Worm (Caenorhabditis elegans) whole organism, L4 larva: ENCODE measurements around the gene C14C11.2.

Experiments
- D1046.2 ChIP-seq: fragments of 200-800 bp; sonication (Bioruptor generic); IDR thresholded peaks from 2 replicates; pipeline ENCODE4 v1.3.6; 2022; ENCODE audit warnings: missing genetic modification characterization, missing compliant biosample characterization
- R02D3.7 ChIP-seq: fragments of 150-350 bp; sonication (generic microtip); optimal IDR thresholded peaks from 3 replicates; lab custom pipeline; 2014; ENCODE audit warnings: missing biosample characterization, missing genetic modification characterization
- T26A8.4 ChIP-seq: fragments of 200-800 bp; sonication (Bioruptor generic); IDR thresholded peaks from 2 replicates; pipeline ENCODE4 v1.3.6; 2022; ENCODE audit warnings: missing genetic modification characterization, missing compliant biosample characterization
- Y105C5A.15 ChIP-seq: fragments of 200-800 bp; sonication (Bioruptor generic); IDR thresholded peaks from 2 replicates; pipeline ENCODE4 v1.3.6; 2022; ENCODE audit warnings: missing genetic modification characterization, missing compliant biosample characterization
- Y5F2A.4 ChIP-seq: fragments of 200-800 bp; sonication (Bioruptor generic); optimal IDR thresholded peaks from 2 replicates; lab custom pipeline; 2018; ENCODE audit warnings: mild to moderate bottlenecking, missing genetic modification characterization, missing compliant biosample characterization
- aha-1 ChIP-seq: fragments of 150-350 bp; peaks from one replicate; lab custom pipeline; 2014; ENCODE audit warnings: missing biosample characterization, missing genetic modification characterization
- ama-1 ChIP-seq: fragments of 150-350 bp; optimal IDR thresholded peaks from 2 replicates; lab custom pipeline; 2014; ENCODE audit warnings: inconsistent platforms, mixed read lengths
- attf-4 ChIP-seq: sonication (generic microtip); optimal IDR thresholded peaks from 3 replicates; lab custom pipeline; 2017; ENCODE audit warnings: missing biosample characterization, missing genetic modification characterization
- cey-2 ChIP-seq: sonication (generic microtip); optimal IDR thresholded peaks from 3 replicates; lab custom pipeline; 2017; ENCODE audit warnings: missing genetic modification characterization, mild to moderate bottlenecking, missing compliant biosample characterization, antibody characterized with exemption, borderline replicate concordance; ENCODE audit not compliant: insufficient read depth
- daf-12 ChIP-seq: fragments of 150-350 bp; optimal IDR thresholded peaks from 2 replicates; lab custom pipeline; 2014; ENCODE audit warnings: missing biosample characterization, missing genetic modification reagents, missing genetic modification characterization
- daf-16 ChIP-seq, 3 experiments: sonication (generic microtip); optimal IDR thresholded peaks; 2 replicates each; lab custom pipeline; 2016 to 2017; ENCODE audit warnings: missing genetic modification characterization in 3 of 3, missing genetic modification reagents in 3 of 3, mild to moderate bottlenecking in 2 of 3, missing compliant biosample characterization in 2 of 3, missing biosample characterization in 1 of 3, moderate library complexity in 1 of 3
- daf-19 ChIP-seq: fragments of 200-800 bp; sonication (Bioruptor generic); conservative IDR thresholded peaks from 2 replicates; pipeline ENCODE4 v1.3.6; 2022; ENCODE audit warnings: missing genetic modification characterization, missing compliant biosample characterization
- dmd-6 ChIP-seq: fragments of 200-800 bp; sonication (Bioruptor generic); IDR thresholded peaks from 2 replicates; pipeline ENCODE4 v1.3.6; 2022; ENCODE audit warnings: missing genetic modification reagents, missing genetic modification characterization, missing compliant biosample characterization
- dmd-9 ChIP-seq: fragments of 200-800 bp; sonication (Bioruptor generic); IDR thresholded peaks from 2 replicates; pipeline ENCODE4 v1.3.6; 2022; ENCODE audit warnings: missing genetic modification reagents, missing genetic modification characterization, missing compliant biosample characterization
- dve-1 ChIP-seq: sonication (generic microtip); optimal IDR thresholded peaks from 2 replicates; lab custom pipeline; 2017; ENCODE audit warnings: antibody characterized with exemption, mild to moderate bottlenecking, missing genetic modification characterization, missing compliant biosample characterization; ENCODE audit not compliant: insufficient read depth
- fos-1 ChIP-seq: fragments of 150-350 bp; optimal IDR thresholded peaks from 2 replicates; lab custom pipeline; 2014; ENCODE audit warnings: missing biosample characterization, missing genetic modification characterization
- hlh-11 ChIP-seq: fragments of 200-800 bp; sonication (Bioruptor generic); optimal IDR thresholded peaks from 2 replicates; lab custom pipeline; 2018; ENCODE audit warnings: mild to moderate bottlenecking, missing genetic modification characterization, missing compliant biosample characterization
- hlh-30 ChIP-seq: sonication (generic microtip); optimal IDR thresholded peaks from 2 replicates; lab custom pipeline; 2017; ENCODE audit warnings: antibody characterized with exemption, mild to moderate bottlenecking, missing genetic modification characterization, missing compliant biosample characterization; ENCODE audit not compliant: insufficient read depth
- lim-7 ChIP-seq: fragments of 200-800 bp; sonication (Bioruptor generic); IDR thresholded peaks from 2 replicates; pipeline ENCODE4 v1.3.6; 2022; ENCODE audit warnings: missing genetic modification characterization, missing compliant biosample characterization
- lin-38 ChIP-seq: fragments of 200-800 bp; sonication (Bioruptor generic); IDR thresholded peaks from 2 replicates; pipeline ENCODE4 v1.3.6; 2022; ENCODE audit warnings: missing genetic modification reagents, missing genetic modification characterization, missing compliant biosample characterization
- lin-39 ChIP-seq: fragments of 150-350 bp; optimal IDR thresholded peaks from 2 replicates; lab custom pipeline; 2014; ENCODE audit warnings: missing biosample characterization, missing genetic modification reagents, missing genetic modification characterization
- lsy-2 ChIP-seq, 2 experiments: fragments of 150-350 bp in 1 of 2; sonication (generic microtip) in 1 of 2; optimal IDR thresholded peaks; 2 replicates each; lab custom pipeline; 2014 to 2017; ENCODE audit warnings: missing biosample characterization in 2 of 2, missing genetic modification characterization in 2 of 2
- mdl-1 ChIP-seq, 2 experiments: fragments of 150-350 bp in 1 of 2; sonication (generic microtip) in 1 of 2; optimal IDR thresholded peaks; 2 replicates each; lab custom pipeline; 2014 to 2017; ENCODE audit warnings: missing biosample characterization in 2 of 2, missing genetic modification characterization in 2 of 2
- mes-2 ChIP-seq: sonication (generic microtip); optimal IDR thresholded peaks from 2 replicates; lab custom pipeline; 2016; ENCODE audit warnings: missing genotype, mild to moderate bottlenecking, missing genetic modification characterization, missing compliant biosample characterization; ENCODE audit not compliant: poor library complexity, severe bottlenecking
- mxl-3 ChIP-seq: fragments of 200-800 bp; sonication (Bioruptor generic); optimal IDR thresholded peaks from 2 replicates; lab custom pipeline; 2018; ENCODE audit warnings: mild to moderate bottlenecking, missing genetic modification characterization, missing compliant biosample characterization
- nhr-102 ChIP-seq: sonication (generic microtip); optimal IDR thresholded peaks from 2 replicates; lab custom pipeline; 2016; ENCODE audit warnings: mild to moderate bottlenecking, missing genetic modification characterization, moderate library complexity, missing compliant biosample characterization
- nhr-111 ChIP-seq: fragments of 200-800 bp; sonication (Bioruptor generic); optimal IDR thresholded peaks from 2 replicates; lab custom pipeline; 2018; ENCODE audit warnings: mild to moderate bottlenecking, missing genetic modification characterization, missing compliant biosample characterization
- nhr-28 ChIP-seq: fragments of 150-350 bp; optimal IDR thresholded peaks from 2 replicates; lab custom pipeline; 2014; ENCODE audit warnings: missing biosample characterization, missing genetic modification characterization
- nhr-41 ChIP-seq: fragments of 200-800 bp; sonication (Bioruptor generic); IDR thresholded peaks from 2 replicates; pipeline ENCODE4 v1.3.6; 2022; ENCODE audit warnings: missing genetic modification reagents, missing genetic modification characterization, missing compliant biosample characterization
- nhr-42 ChIP-seq: fragments of 200-800 bp; sonication (Bioruptor generic); IDR thresholded peaks from 2 replicates; pipeline ENCODE4 v1.3.6; 2022; ENCODE audit warnings: missing genetic modification characterization, missing compliant biosample characterization
- nhr-48 ChIP-seq: sonication (generic microtip); optimal IDR thresholded peaks from 2 replicates; lab custom pipeline; 2016; ENCODE audit warnings: mild to moderate bottlenecking, missing genetic modification characterization, missing compliant biosample characterization
- pha-4 ChIP-seq, 2 experiments: fragments of 150-350 bp in 1 of 2; fragments of 200-800 bp in 1 of 2; sonication (Bioruptor generic) in 1 of 2; IDR thresholded peaks in 1 of 2; optimal IDR thresholded peaks in 1 of 2; 2 replicates each; pipeline versions ENCODE4 v1.3.6 to Lab custom; 2014 to 2022; ENCODE audit warnings: missing genetic modification characterization in 2 of 2, missing genetic modification reagents in 2 of 2, missing biosample characterization in 1 of 2, missing compliant biosample characterization in 1 of 2
- pqm-1 ChIP-seq: sonication (generic microtip); optimal IDR thresholded peaks from 2 replicates; lab custom pipeline; 2017; ENCODE audit warnings: missing biosample characterization, missing genetic modification characterization
- snpc-4 ChIP-seq: fragments of 150-350 bp; optimal IDR thresholded peaks from 2 replicates; lab custom pipeline; 2014; ENCODE audit warnings: missing biosample characterization, missing genetic modification characterization
- spr-3 ChIP-seq: fragments of 200-800 bp; sonication (Bioruptor generic); optimal IDR thresholded peaks from 2 replicates; lab custom pipeline; 2018; ENCODE audit warnings: mild to moderate bottlenecking, missing genetic modification characterization, missing compliant biosample characterization
- unc-39 ChIP-seq: sonication (generic microtip); optimal IDR thresholded peaks from 2 replicates; lab custom pipeline; 2017; ENCODE audit warnings: missing biosample characterization, missing genetic modification characterization
- unc-62 ChIP-seq, 3 experiments: fragments of 150-350 bp in 1 of 3; sonication (generic microtip); optimal IDR thresholded peaks in 2 of 3; peaks in 1 of 3; 1 replicate in 1 of 3; 2 replicates in 2 of 3; lab custom pipeline; 2014 to 2017; ENCODE audit warnings: missing biosample characterization in 3 of 3, missing genetic modification characterization in 3 of 3, missing genetic modification reagents in 3 of 3, missing genotype in 1 of 3
- vab-7 ChIP-seq: fragments of 200-800 bp; sonication (Bioruptor generic); IDR thresholded peaks from 2 replicates; pipeline ENCODE4 v1.3.6; 2022; ENCODE audit warnings: missing genetic modification reagents, missing genetic modification characterization, missing compliant biosample characterization
- ztf-7 ChIP-seq: fragments of 150-350 bp; optimal IDR thresholded peaks from 2 replicates; lab custom pipeline; 2014; ENCODE audit warnings: missing biosample characterization, missing genetic modification characterization

C14C11.2 gene

DNA sequence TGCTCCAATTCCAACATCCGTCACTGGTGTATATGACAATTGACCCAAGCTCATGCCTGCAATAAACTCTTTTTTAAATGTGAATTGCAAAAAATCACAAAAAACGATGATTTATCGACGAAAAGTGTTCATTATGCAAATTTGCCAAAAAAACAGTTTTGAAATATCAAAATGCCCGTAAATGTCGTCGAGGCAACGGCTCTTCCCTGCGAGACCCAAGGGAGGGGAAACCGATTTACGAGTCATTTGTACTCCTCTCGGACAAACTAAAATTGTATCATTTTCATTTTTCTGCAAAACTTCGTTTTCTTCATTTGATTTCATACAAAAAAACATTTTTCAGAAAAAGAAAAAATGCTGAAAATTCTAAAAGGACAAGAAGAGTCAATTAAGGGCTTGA, 23.6 kb downstream of the C14C11.2 start, which contains the start of the genes hmgs-1 and F25B4.4 (continued):
- TF ChIP-seq unc-39 (tag; lab: Kevin White, UChicago): no peak
- peak; percentile 76 for TF ChIP-seq dmd-9
- TF ChIP-seq mes-2 (tag; lab: Kevin White, UChicago): peak; percentile 96
- TF ChIP-seq daf-12: no peak
- peak; percentile 99 for TF ChIP-seq R02D3.7 (tag; lab: Kevin White, UChicago)
- no peak for TF ChIP-seq lim-7 (GFP tag; lab: Robert Waterston, UW)
- no peak for TF ChIP-seq Y5F2A.4 (GFP tag; lab: Kevin White, UChicago)
- no peak for TF ChIP-seq Y105C5A.15
- TF ChIP-seq spr-3 (GFP tag; lab: Kevin White, UChicago): peak; percentile 61
- no peak for TF ChIP-seq D1046.2 (GFP tag; lab: Robert Waterston, UW)
- peak; percentile 10 for TF ChIP-seq mxl-3
- TF ChIP-seq pqm-1: no peak
- no peak for TF ChIP-seq attf-4 (tag; lab: Kevin White, UChicago)
- no peak for TF ChIP-seq snpc-4 (tag; lab: Kevin White, UChicago)
- TF ChIP-seq nhr-41 (GFP tag; lab: Robert Waterston, UW): no peak
- TF ChIP-seq nhr-42 (GFP tag; lab: Robert Waterston, UW): peak; percentile 73; the same call in 1 of the 2 replicates

DNA sequence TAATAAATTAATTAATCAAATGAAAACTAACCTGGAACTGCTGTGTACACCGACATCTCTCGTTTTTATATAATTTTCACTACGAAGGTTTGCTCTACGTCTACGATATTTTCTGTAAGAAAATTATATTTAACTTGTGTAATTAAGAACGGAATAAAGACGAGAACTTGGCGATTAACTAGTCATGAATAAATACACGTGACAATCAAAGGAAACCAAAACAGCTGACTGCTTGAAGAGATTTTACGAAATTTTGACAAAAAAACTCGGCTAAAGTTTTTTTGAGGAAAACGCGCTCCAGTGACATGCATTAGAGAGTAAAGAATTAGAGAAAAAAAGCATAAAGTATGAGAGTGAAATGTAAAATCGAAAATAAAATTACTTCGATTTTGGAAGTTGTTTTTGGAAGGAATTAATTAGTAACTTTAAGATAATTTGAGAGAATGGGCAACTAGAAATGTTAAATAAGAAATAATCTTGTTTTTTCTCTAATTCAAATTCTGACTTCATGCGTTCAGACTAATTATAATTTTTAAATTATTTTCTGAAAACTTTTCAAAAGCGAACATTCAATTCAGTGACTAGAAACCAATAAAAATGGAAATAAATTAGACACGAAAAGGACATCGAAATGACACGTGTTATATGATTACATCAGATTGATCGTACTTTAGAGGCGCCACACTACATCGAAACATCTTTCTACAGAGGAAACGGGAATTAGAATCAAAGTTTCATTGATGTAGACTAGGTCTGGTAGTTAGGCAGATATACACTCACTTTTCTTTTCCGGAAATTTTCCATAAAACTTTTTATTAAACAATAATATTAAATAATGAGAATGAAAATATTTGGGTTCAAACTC, 26.4 kb downstream of the C14C11.2 start, which contains the start of gene F25B4.7:
Gene F25B4.7, minus strand, starts transcription at position 112 of the 865 bp plus-strand sequence.
- TF ChIP-seq aha-1 (tag; lab: Kevin White, UChicago) (peak; percentile 71), T26A8.4 (no peak), daf-19 (GFP tag; lab: Robert Waterston, UW) (no peak), nhr-28 (tag; lab: Kevin White, UChicago) (peak; percentile 55), cey-2 (tag; lab: Kevin White, UChicago) (no peak), nhr-111 (GFP tag; lab: Kevin White, UChicago) (no peak), daf-16 (GFP tag; optimal IDR thresholded peaks at IDR 0.05; lab: Kevin White, UChicago) (no peak), daf-16 (tag; optimal IDR thresholded peaks at IDR 0.05; lab: Kevin White, UChicago) (peak; percentile 21), nhr-48 (tag; lab: Kevin White, UChicago) (no peak), unc-62 (GFP tag; optimal IDR thresholded peaks at IDR 0.05 in 1 of 2; lab: Kevin White, UChicago) (peak in 1 of 2 experiments; percentile 43), unc-62 (tag; optimal IDR thresholded peaks at IDR 0.05; lab: Kevin White, UChicago) (no peak), dmd-6 (GFP tag; lab: Robert Waterston, UW) (0 out of 2 replicates have a peak, but pooled peaks have one; percentile 27), hlh-11 (peak; percentile 11), lin-38 (peak; percentile 45), dve-1 (tag; lab: Kevin White, UChicago) (no peak), pha-4 (GFP tag; IDR thresholded peaks at IDR 0.05; lab: Robert Waterston, UW) (no peak), pha-4 (tag; optimal IDR thresholded peaks at IDR 0.05; lab: Kevin White, UChicago) (no peak), mes-2 (tag; lab: Kevin White, UChicago) (peak; percentile 31), vab-7 (GFP tag; lab: Robert Waterston, UW) (no peak), mxl-3 (peak; percentile 44), nhr-102 (no peak), mdl-1 (tag; optimal IDR thresholded peaks at IDR 0.05; lab: Kevin White, UChicago) (peak in 1 of 2 experiments; percentile 64), lsy-2 (tag; optimal IDR thresholded peaks at IDR 0.05; lab: Kevin White, UChicago) (peak in 1 of 2 experiments; percentile 13), ama-1 (lab: Kevin White, UChicago) (no peak), hlh-30 (tag; lab: Kevin White, UChicago) (peak; percentile 50), ztf-7 (tag; lab: Kevin White, UChicago) (peak; percentile 54), lin-39 (tag; lab: Kevin White, UChicago) (no peak), fos-1 (no peak)
